Fruit fly (Drosophila melanogaster) whole organism, embryonic: ENCODE results near the gene CG31910.

Experiments
- Awh ChIP-seq: fragments of 200-800 bp; sonication (Bioruptor generic); IDR thresholded peaks from 2 replicates; pipeline ENCODE4, ENCODE4 v1.3.6; 2022; ENCODE audit warnings: missing biosample characterization, missing genetic modification characterization
- B-H2 ChIP-seq: fragments of 200-800 bp; sonication (Bioruptor generic); optimal IDR thresholded peaks from 2 replicates; lab custom pipeline; 2018; ENCODE audit warnings: missing biosample characterization, mild to moderate bottlenecking, missing genetic modification characterization
- Bteb2 ChIP-seq: fragments of 200-800 bp; sonication (Bioruptor generic); optimal IDR thresholded peaks from 2 replicates; lab custom pipeline; 2016; ENCODE audit warnings: missing biosample characterization, missing genetic modification characterization
- C15 ChIP-seq: fragments of 200-800 bp; sonication (Bioruptor generic); IDR thresholded peaks from 3 replicates; pipeline ENCODE4 v1.3.6; 2022; ENCODE audit warnings: missing biosample characterization, missing genetic modification characterization
- CG14014 ChIP-seq: fragments of 200-800 bp; sonication (Bioruptor generic); IDR thresholded peaks from 2 replicates; pipeline ENCODE4 v1.3.6; 2022; ENCODE audit warnings: missing biosample characterization, missing genetic modification characterization
- CG15696 ChIP-seq: fragments of 200-800 bp; sonication (Bioruptor generic); optimal IDR thresholded peaks from 2 replicates; lab custom pipeline; 2019; ENCODE audit warnings: missing biosample characterization, mild to moderate bottlenecking, missing genetic modification characterization, moderate library complexity
- CG16815 ChIP-seq: fragments of 200-800 bp; sonication (Bioruptor generic); optimal IDR thresholded peaks from 3 replicates; lab custom pipeline; 2017; ENCODE audit warnings: missing biosample characterization, mild to moderate bottlenecking, missing genetic modification characterization
- CG1792 ChIP-seq: fragments of 200-800 bp; sonication (Bioruptor generic); optimal IDR thresholded peaks from 2 replicates; lab custom pipeline; 2016; ENCODE audit warnings: missing biosample characterization, missing genetic modification characterization
- CG1832 ChIP-seq: fragments of 200-800 bp; sonication (Bioruptor generic); optimal IDR thresholded peaks from 2 replicates; lab custom pipeline; 2017; ENCODE audit warnings: missing biosample characterization, mild to moderate bottlenecking, missing genetic modification characterization, inconsistent platforms
- CG30403 ChIP-seq: fragments of 200-800 bp; sonication (Bioruptor generic); optimal IDR thresholded peaks from 3 replicates; lab custom pipeline; 2016; ENCODE audit warnings: missing biosample characterization, missing genetic modification characterization
- CG3281 ChIP-seq: fragments of 200-800 bp; sonication (Bioruptor generic); optimal IDR thresholded peaks from 3 replicates; lab custom pipeline; 2017; ENCODE audit warnings: missing biosample characterization, mild to moderate bottlenecking, missing genetic modification characterization
- CG34422 ChIP-seq: fragments of 200-800 bp; sonication (Bioruptor generic); IDR thresholded peaks from 3 replicates; pipeline ENCODE4 v1.3.6; 2022; ENCODE audit warnings: missing biosample characterization, missing genetic modification characterization
- CG6689 ChIP-seq: fragments of 200-800 bp; sonication (Bioruptor generic); IDR thresholded peaks from 2 replicates; pipeline ENCODE4 v1.3.6; 2022; ENCODE audit warnings: missing biosample characterization, missing genetic modification characterization
- CG6791 ChIP-seq: fragments of 200-800 bp; sonication (Bioruptor generic); IDR thresholded peaks from 3 replicates; pipeline ENCODE4 v1.3.6; 2022; ENCODE audit warnings: missing biosample characterization, missing genetic modification characterization; ENCODE audit not compliant: partially characterized antibody
- CG8388 ChIP-seq: fragments of 200-800 bp; sonication (Bioruptor generic); optimal IDR thresholded peaks from 2 replicates; lab custom pipeline; 2019; ENCODE audit warnings: missing biosample characterization, mild to moderate bottlenecking, missing genetic modification characterization, moderate library complexity
- CG8478 ChIP-seq: fragments of >200 bp; optimal IDR thresholded peaks from 2 replicates; lab custom pipeline; 2018
- CG9215 ChIP-seq: fragments of 200-800 bp; sonication (Bioruptor generic); IDR thresholded peaks from 2 replicates; pipeline ENCODE4 v1.3.6; 2022; ENCODE audit warnings: missing biosample characterization, missing genetic modification characterization
- D ChIP-seq, 2 experiments: fragments of 200-800 bp in 1 of 2; fragments of >200 bp in 1 of 2; sonication (Bioruptor generic) in 1 of 2; optimal IDR thresholded peaks; 2 replicates in 1 of 2; 3 replicates in 1 of 2; lab custom pipeline; 2017; ENCODE audit warnings: mild to moderate bottlenecking in 1 of 2, missing biosample characterization in 1 of 2, missing genetic modification characterization in 1 of 2, missing genetic modification reagents in 1 of 2
- Dll ChIP-seq: fragments of 200-800 bp; sonication (Bioruptor generic); IDR thresholded peaks from 4 replicates; pipeline ENCODE4 v1.3.6; 2022; ENCODE audit warnings: missing biosample characterization, missing genetic modification characterization; ENCODE audit not compliant: partially characterized antibody
- Ets97D ChIP-seq: fragments of 200-800 bp; sonication (Bioruptor generic); optimal IDR thresholded peaks from 3 replicates; lab custom pipeline; 2016; ENCODE audit warnings: missing biosample characterization, missing genetic modification characterization
- H15 ChIP-seq: fragments of 200-800 bp; sonication (Bioruptor generic); IDR thresholded peaks from 3 replicates; pipeline ENCODE4 v1.3.6; 2022; ENCODE audit warnings: missing biosample characterization, missing genetic modification characterization
- HLHmδ ChIP-seq: fragments of 200-800 bp; sonication (Bioruptor generic); optimal IDR thresholded peaks from 2 replicates; lab custom pipeline; 2018; ENCODE audit warnings: missing biosample characterization, mild to moderate bottlenecking, missing genetic modification characterization, moderate library complexity
- Hr39 ChIP-seq: fragments of >200 bp; optimal IDR thresholded peaks from 2 replicates; lab custom pipeline; 2017
- Hr51 ChIP-seq, 2 experiments: fragments of 200-800 bp; sonication (Bioruptor generic); optimal IDR thresholded peaks; 2 replicates in 1 of 2; 3 replicates in 1 of 2; lab custom pipeline; 2016 to 2018; ENCODE audit warnings: missing biosample characterization in 2 of 2, missing genetic modification characterization in 2 of 2, mild to moderate bottlenecking in 1 of 2, moderate library complexity in 1 of 2
- Hsf ChIP-seq: fragments of 200-800 bp; sonication (Bioruptor generic); optimal IDR thresholded peaks from 3 replicates; lab custom pipeline; 2016; ENCODE audit warnings: missing biosample characterization, missing genetic modification characterization
- Meics ChIP-seq: fragments of 200-800 bp; sonication (Bioruptor generic); optimal IDR thresholded peaks from 2 replicates; lab custom pipeline; 2017; ENCODE audit warnings: missing biosample characterization, mild to moderate bottlenecking, missing genetic modification characterization
- Pdp1 ChIP-seq, 2 experiments: fragments of 200-800 bp; sonication (Bioruptor generic); optimal IDR thresholded peaks; 3 replicates each; lab custom pipeline; 2016; ENCODE audit warnings: missing biosample characterization in 2 of 2, missing genetic modification characterization in 2 of 2, mild to moderate bottlenecking in 1 of 2, moderate library complexity in 1 of 2
- Sox102F ChIP-seq: fragments of 200-800 bp; sonication (Bioruptor generic); optimal IDR thresholded peaks from 2 replicates; lab custom pipeline; 2018; ENCODE audit warnings: missing biosample characterization, mild to moderate bottlenecking, missing genetic modification characterization, moderate library complexity
- Spps ChIP-seq: fragments of 200-800 bp; sonication (Bioruptor generic); optimal IDR thresholded peaks from 2 replicates; lab custom pipeline; 2018; ENCODE audit warnings: missing biosample characterization, mild to moderate bottlenecking, missing genetic modification characterization
- ato ChIP-seq: fragments of 200-800 bp; sonication (Bioruptor generic); IDR thresholded peaks from 2 replicates; pipeline ENCODE4 v1.3.6; 2022; ENCODE audit warnings: missing biosample characterization, missing genetic modification characterization; ENCODE audit not compliant: partially characterized antibody
- bbx ChIP-seq: fragments of 200-800 bp; sonication (Bioruptor generic); IDR thresholded peaks from 2 replicates; pipeline ENCODE4 v1.3.6; 2022; ENCODE audit warnings: missing biosample characterization, missing genetic modification characterization; ENCODE audit not compliant: partially characterized antibody
- cg ChIP-seq: fragments of 200-800 bp; sonication (Bioruptor generic); optimal IDR thresholded peaks from 3 replicates; lab custom pipeline; 2019; ENCODE audit warnings: missing biosample characterization, mild to moderate bottlenecking, missing genetic modification characterization, moderate library complexity
- chm ChIP-seq: fragments of 200-800 bp; sonication (Bioruptor generic); IDR thresholded peaks from 2 replicates; pipeline ENCODE4 v1.3.6; 2022; ENCODE audit warnings: missing biosample characterization, missing genetic modification characterization
- crp ChIP-seq, 2 experiments: fragments of 200-800 bp; sonication (Bioruptor generic); optimal IDR thresholded peaks; 2 replicates in 1 of 2; 3 replicates in 1 of 2; lab custom pipeline; 2017; ENCODE audit warnings: missing biosample characterization in 2 of 2, missing genetic modification characterization in 2 of 2, mild to moderate bottlenecking in 1 of 2, moderate library complexity in 1 of 2
- fd96Cb ChIP-seq: fragments of 200-800 bp; sonication (Bioruptor generic); optimal IDR thresholded peaks from 2 replicates; lab custom pipeline; 2018; ENCODE audit warnings: missing biosample characterization, mild to moderate bottlenecking, missing genetic modification characterization, moderate library complexity
- grn ChIP-seq: fragments of 200-800 bp; sonication (Bioruptor generic); optimal IDR thresholded peaks from 3 replicates; lab custom pipeline; 2017; ENCODE audit warnings: missing biosample characterization, missing genetic modification characterization
- gro ChIP-seq: fragments of 200-800 bp; sonication (Bioruptor generic); optimal IDR thresholded peaks from 2 replicates; lab custom pipeline; 2016; ENCODE audit warnings: missing biosample characterization, missing genetic modification characterization
- gt ChIP-seq: fragments of 200-800 bp; sonication (Bioruptor generic); IDR thresholded peaks from 2 replicates; pipeline ENCODE4 v1.3.6; 2022; ENCODE audit warnings: missing biosample characterization, missing genetic modification characterization
- kni ChIP-seq: fragments of 200-800 bp; sonication (Bioruptor generic); optimal IDR thresholded peaks from 3 replicates; lab custom pipeline; 2017; ENCODE audit warnings: mild to moderate bottlenecking, missing biosample characterization, missing genetic modification reagents, missing genetic modification characterization
- lbe ChIP-seq: fragments of 200-800 bp; sonication (Bioruptor generic); optimal IDR thresholded peaks from 2 replicates; lab custom pipeline; 2016; ENCODE audit warnings: missing biosample characterization, mild to moderate bottlenecking, missing genetic modification characterization
- pan ChIP-seq, 4 experiments: fragments of >200 bp in 3 of 4; fragments of 200-800 bp in 1 of 4; sonication (Bioruptor generic) in 1 of 4; optimal IDR thresholded peaks in 3 of 4; IDR thresholded peaks in 1 of 4; 2 replicates each; pipeline versions ENCODE4 v1.3.6 to Lab custom; 2017 to 2022; ENCODE audit warnings: missing biosample characterization in 2 of 4, missing genetic modification characterization in 2 of 4, mixed read lengths in 1 of 4
- psq ChIP-seq: fragments of 200-800 bp; sonication (Bioruptor generic); optimal IDR thresholded peaks from 2 replicates; lab custom pipeline; 2017; ENCODE audit warnings: missing biosample characterization, missing genetic modification characterization
- pzg ChIP-seq: fragments of 200-800 bp; sonication (Bioruptor generic); optimal IDR thresholded peaks from 3 replicates; lab custom pipeline; 2018; ENCODE audit warnings: missing biosample characterization, mild to moderate bottlenecking, missing genetic modification characterization, moderate library complexity
- sisA ChIP-seq: fragments of 200-800 bp; sonication (Bioruptor generic); IDR thresholded peaks from 2 replicates; pipeline ENCODE4 v1.3.6; 2022; ENCODE audit warnings: missing biosample characterization, missing genetic modification characterization
- slp2 ChIP-seq: fragments of 200-800 bp; sonication (Bioruptor generic); optimal IDR thresholded peaks from 2 replicates; lab custom pipeline; 2016; ENCODE audit warnings: missing biosample characterization, missing genetic modification characterization
- so ChIP-seq: fragments of 200-800 bp; sonication (Bioruptor generic); IDR thresholded peaks from 3 replicates; pipeline ENCODE4 v1.3.6; 2022; ENCODE audit warnings: missing biosample characterization, missing genetic modification characterization
- ssp ChIP-seq: fragments of 200-800 bp; sonication (Bioruptor generic); IDR thresholded peaks from 2 replicates; pipeline ENCODE4 v1.3.6; 2022; ENCODE audit warnings: missing biosample characterization, missing genetic modification characterization
- tx ChIP-seq: fragments of 200-800 bp; sonication (Bioruptor generic); optimal IDR thresholded peaks from 2 replicates; lab custom pipeline; 2016; ENCODE audit warnings: missing biosample characterization, missing genetic modification characterization

The CG31910 gene

dm6 chr2L:6723750-6724503 is 21.5 kb downstream of the CG31910 start, which contains the start of gene Liprin-alpha (continued):
- TF ChIP-seq Hr51 (GFP tag; optimal IDR thresholded peaks at IDR 0.05; lab: Kevin White, UChicago) = no peak
- peak; percentile 88 for TF ChIP-seq CG8478
- TF ChIP-seq tx (GFP tag; lab: Kevin White, UChicago) = no peak
- no peak for TF ChIP-seq so (GFP tag; lab: Robert Waterston, UW)
- TF ChIP-seq pzg (GFP tag; lab: Kevin White, UChicago) = peak; percentile 36
- no peak for TF ChIP-seq Sox102F (GFP tag; lab: Kevin White, UChicago)
- TF ChIP-seq psq (GFP tag; lab: Kevin White, UChicago) = no peak
- no peak for TF ChIP-seq CG3281 (GFP tag; lab: Kevin White, UChicago)
- no peak for TF ChIP-seq Spps (tag; lab: Kevin White, UChicago)
- no peak for TF ChIP-seq CG14014 (GFP tag; lab: Robert Waterston, UW)
- no peak for TF ChIP-seq Bteb2 (GFP tag; lab: Kevin White, UChicago)
- TF ChIP-seq crp (GFP tag; optimal IDR thresholded peaks at IDR 0.05; lab: Kevin White, UChicago) = no peak
- no peak for TF ChIP-seq CG1832 (GFP tag; lab: Kevin White, UChicago)
- no peak for TF ChIP-seq CG1792
- TF ChIP-seq H15 = no peak
- TF ChIP-seq kni (GFP tag; lab: Kevin White, UChicago) = no peak
- TF ChIP-seq CG6689 (GFP tag; lab: Robert Waterston, UW) = no peak
- TF ChIP-seq CG15696 = no peak
- no peak for TF ChIP-seq Hsf (GFP tag; lab: Kevin White, UChicago)
- no peak for TF ChIP-seq lbe
- no peak for TF ChIP-seq Hr39 (lab: Kevin White, UChicago)
- no peak for TF ChIP-seq ssp
- no peak for TF ChIP-seq pan (optimal IDR thresholded peaks at IDR 0.05; lab: Kevin White, UChicago)
- no peak for TF ChIP-seq pan (GFP tag; optimal IDR thresholded peaks at IDR 0.05 in 1 of 2, IDR thresholded peaks at IDR 0.05 in 1 of 2)
- TF ChIP-seq CG34422 (GFP tag; lab: Robert Waterston, UW) = peak; percentile 72; the same call in 2 of the 3 replicates
- TF ChIP-seq Awh = 0 out of 2 replicates have a peak, but pooled peaks have one; percentile 37
- no peak for TF ChIP-seq sisA
- TF ChIP-seq CG9215 (GFP tag; lab: Robert Waterston, UW) = no peak
- TF ChIP-seq Meics (GFP tag; lab: Kevin White, UChicago) = no peak
- TF ChIP-seq D (optimal IDR thresholded peaks at IDR 0.05; lab: Kevin White, UChicago) = peak; percentile 84
- no peak for TF ChIP-seq D (GFP tag; optimal IDR thresholded peaks at IDR 0.05; lab: Kevin White, UChicago)
- no peak for TF ChIP-seq grn
- TF ChIP-seq CG8388 (GFP tag; lab: Kevin White, UChicago) = no peak
- TF ChIP-seq CG30403 (GFP tag; lab: Kevin White, UChicago) = no peak
- no peak for TF ChIP-seq B-H2 (GFP tag; lab: Kevin White, UChicago)
- no peak for TF ChIP-seq Dll (GFP tag; lab: Robert Waterston, UW)
- TF ChIP-seq HLHmδ = no peak
- TF ChIP-seq gt = no peak
- TF ChIP-seq Ets97D (GFP tag; lab: Kevin White, UChicago) = peak; percentile 8
- no peak for TF ChIP-seq CG16815 (GFP tag; lab: Kevin White, UChicago)
- TF ChIP-seq bbx = peak; percentile 44; the same call in 1 of the 2 replicates
- 0 out of 2 replicates have a peak, but pooled peaks have one; percentile 19 for TF ChIP-seq ato (GFP tag; lab: Robert Waterston, UW)
- no peak for TF ChIP-seq CG6791
- TF ChIP-seq fd96Cb (tag; lab: Kevin White, UChicago) = no peak
- peak; percentile 99 for TF ChIP-seq cg (GFP tag; lab: Kevin White, UChicago)
- no peak for TF ChIP-seq C15 (GFP tag; lab: Robert Waterston, UW)
- TF ChIP-seq chm (GFP tag; lab: Robert Waterston, UW) = peak; percentile 56; the same call in 1 of the 2 replicates
- TF ChIP-seq Pdp1 (GFP tag; optimal IDR thresholded peaks at IDR 0.05; lab: Kevin White, UChicago) = peak in 1 of 2 experiments; percentile 37
- no peak for TF ChIP-seq gro (GFP tag; lab: Kevin White, UChicago)
- no peak for TF ChIP-seq slp2 (GFP tag; lab: Kevin White, UChicago)
